Worm (Caenorhabditis elegans): ENCODE measurements around the gene hpl-2.
A peak's percentile ranks its signal among the peaks of the same experiment; 100 is the strongest.

Gene hpl-2

ce11 chrIII:10721056-10721455 lies 34.3 kb downstream of the hpl-2 start:
- no peak for TF ChIP-seq ceh-88 (GFP tag; IDR thresholded peaks at IDR 0.05)
- TF ChIP-seq efl-1 (optimal IDR thresholded peaks at IDR 0.05) = peak; percentile 33 to 37
- TF ChIP-seq efl-1 (GFP tag; optimal IDR thresholded peaks at IDR 0.05 in 1 of 2) = peak; percentile 72 to 88
- TF ChIP-seq lin-35 (GFP tag; optimal IDR thresholded peaks at IDR 0.05) = peak; percentile 3 to 27
- peak in 2 of 3 experiments; percentile 36 to 66 for TF ChIP-seq dpl-1 (GFP tag; optimal IDR thresholded peaks at IDR 0.05)

- TF ChIP-seq unc-130 (tag; optimal IDR thresholded peaks at IDR 0.05) = peak; percentile 64
- TF ChIP-seq efl-1 (optimal IDR thresholded peaks at IDR 0.05) = peak; percentile 76 to 87
- peak; percentile 70 to 94 for TF ChIP-seq efl-1 (GFP tag; optimal IDR thresholded peaks at IDR 0.05 in 1 of 2)
- peak; percentile 37 for TF ChIP-seq sup-37 (GFP tag; optimal IDR thresholded peaks at IDR 0.05)
- no peak for TF ChIP-seq ets-5 (GFP tag; IDR thresholded peaks at IDR 0.05)
- peak; percentile 81 for TF ChIP-seq nhr-90 (tag; optimal IDR thresholded peaks at IDR 0.05; ENCODE audit: poor library complexity)
- TF ChIP-seq xbp-1 (tag; optimal IDR thresholded peaks at IDR 0.05) = peak; percentile 73
- no peak for TF ChIP-seq ceh-63 (GFP tag; optimal IDR thresholded peaks at IDR 0.05)
- TF ChIP-seq snu-23 (GFP tag; optimal IDR thresholded peaks at IDR 0.05) = peak; percentile 95
- TF ChIP-seq lin-39 (tag; optimal IDR thresholded peaks at IDR 0.05) = peak; percentile 70
- TF ChIP-seq nhr-85 (tag) = peak; percentile 96
- TF ChIP-seq sptf-1 (tag; optimal IDR thresholded peaks at IDR 0.05) = no peak
- peak; percentile 67 for TF ChIP-seq mab-9 (GFP tag; IDR thresholded peaks at IDR 0.05)
- TF ChIP-seq blmp-1 (tag; optimal IDR thresholded peaks at IDR 0.05) = peak; percentile 60
- TF ChIP-seq tlp-1 (tag; optimal IDR thresholded peaks at IDR 0.05) = no peak
- peak; percentile 18 for TF ChIP-seq zag-1 (tag; optimal IDR thresholded peaks at IDR 0.05)
- TF ChIP-seq C04F5.9 (tag; optimal IDR thresholded peaks at IDR 0.05) = peak; percentile 9
- TF ChIP-seq sox-4 (tag; optimal IDR thresholded peaks at IDR 0.05) = no peak
- peak; percentile 11 for TF ChIP-seq fkh-10 (GFP tag; optimal IDR thresholded peaks at IDR 0.05)
- TF ChIP-seq elt-3 (tag; optimal IDR thresholded peaks at IDR 0.05) = peak in 3 of 6 experiments; percentile 16 to 52 (median 36)
- peak; percentile 80 for TF ChIP-seq jun-1 (tag; optimal IDR thresholded peaks at IDR 0.05)
- peak; percentile 11 for TF ChIP-seq F16B12.6 (tag; optimal IDR thresholded peaks at IDR 0.05)
- peak; percentile 84 for TF ChIP-seq dsc-1 (tag; optimal IDR thresholded peaks at IDR 0.05)
- no peak for TF ChIP-seq vab-15 (tag; optimal IDR thresholded peaks at IDR 0.05)
- TF ChIP-seq nhr-47 (tag; optimal IDR thresholded peaks at IDR 0.05) = peak; percentile 91
- TF ChIP-seq skn-1 (tag; optimal IDR thresholded peaks at IDR 0.05) = peak; percentile 77
- peak; percentile 95 for TF ChIP-seq nhr-20 (tag; optimal IDR thresholded peaks at IDR 0.05)
- no peak for TF ChIP-seq pqm-1 (tag; optimal IDR thresholded peaks at IDR 0.05)
- TF ChIP-seq pax-3 (tag; optimal IDR thresholded peaks at IDR 0.05) = peak; percentile 75
- TF ChIP-seq nhr-11 (tag; optimal IDR thresholded peaks at IDR 0.05) = peak; percentile 78
- peak; percentile 54 for TF ChIP-seq irx-1 (tag; optimal IDR thresholded peaks at IDR 0.05)
- TF ChIP-seq ceh-88 (GFP tag; IDR thresholded peaks at IDR 0.05) = no peak; the same call in 1 of the 2 replicates
- TF ChIP-seq unc-98 (GFP tag; IDR thresholded peaks at IDR 0.05) = peak; percentile 62; the same call in 1 of the 2 replicates
- TF ChIP-seq lin-13 (GFP tag; optimal IDR thresholded peaks at IDR 0.05) = peak; percentile 74
- TF ChIP-seq lsy-2 (tag; optimal IDR thresholded peaks at IDR 0.05) = peak; percentile 82 to 85
- no peak for TF ChIP-seq hpl-2 (GFP tag; optimal IDR thresholded peaks at IDR 0.05)
- no peak for TF ChIP-seq ces-1 (GFP tag; optimal IDR thresholded peaks at IDR 0.05)
- no peak for TF ChIP-seq ceh-90 (tag; optimal IDR thresholded peaks at IDR 0.05)
- peak; percentile 59 for TF ChIP-seq pag-3 (tag; optimal IDR thresholded peaks at IDR 0.05; ENCODE audit: borderline replicate concordance, insufficient read depth)
- peak; percentile 59 for TF ChIP-seq lir-3 (tag; optimal IDR thresholded peaks at IDR 0.05; ENCODE audit: poor library complexity)
- peak; percentile 91 for TF ChIP-seq swsn-7 (tag; optimal IDR thresholded peaks at IDR 0.05)
- TF ChIP-seq mep-1 (tag; optimal IDR thresholded peaks at IDR 0.05) = peak; percentile 81
- TF ChIP-seq efl-3 (GFP tag; optimal IDR thresholded peaks at IDR 0.05) = no peak
- peak in 1 of 2 experiments; percentile 28 for TF ChIP-seq egl-27 (tag; optimal IDR thresholded peaks at IDR 0.05)
- TF ChIP-seq ama-1 (optimal IDR thresholded peaks at IDR 0.05) = no peak
- peak; percentile 76 for TF ChIP-seq grh-1 (GFP tag; IDR thresholded peaks at IDR 0.05)
- peak; percentile 21 for TF ChIP-seq aha-1 (tag; optimal IDR thresholded peaks at IDR 0.05)
- no peak for TF ChIP-seq hlh-17 (GFP tag; optimal IDR thresholded peaks at IDR 0.05; ENCODE audit: borderline replicate concordance)
- no peak for TF ChIP-seq unc-30 (tag; optimal IDR thresholded peaks at IDR 0.05)
These were observed 35.2 kb downstream of the hpl-2 start for ce11 chrIII:10720170-10720569.

All from whole organism, L1 larva.